Worm (Caenorhabditis elegans) whole organism, dauer: Measurements from ENCODE around the gene pept-2.

Experiments
- unc-62 ChIP-seq: sonication (generic microtip); optimal IDR thresholded peaks from 2 replicates; lab custom pipeline; 2017; ENCODE audit warnings: missing biosample characterization, missing genetic modification reagents, missing genetic modification characterization

Gene pept-2

DNA sequence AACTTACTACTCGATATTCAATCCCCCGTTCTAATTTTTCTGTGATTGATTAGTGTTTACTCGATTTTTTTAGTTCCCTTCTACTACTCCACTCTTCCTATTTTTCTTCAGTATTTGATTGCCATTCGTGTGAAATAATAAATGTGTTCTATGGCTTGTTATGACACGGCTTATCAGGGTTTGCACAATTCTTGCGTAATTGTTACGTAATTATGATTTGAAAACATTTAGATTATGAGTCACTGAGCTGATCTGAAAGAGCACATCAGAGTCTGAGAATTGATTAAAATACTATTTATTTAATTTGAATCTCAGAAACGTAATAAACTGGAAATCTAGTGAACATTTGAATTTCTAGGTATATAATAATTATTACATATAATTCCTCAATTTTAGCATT is 12.9 kb upstream of the pept-2 start:
- TF ChIP-seq unc-62 (GFP tag; lab: Kevin White, UChicago): no peak

DNA sequence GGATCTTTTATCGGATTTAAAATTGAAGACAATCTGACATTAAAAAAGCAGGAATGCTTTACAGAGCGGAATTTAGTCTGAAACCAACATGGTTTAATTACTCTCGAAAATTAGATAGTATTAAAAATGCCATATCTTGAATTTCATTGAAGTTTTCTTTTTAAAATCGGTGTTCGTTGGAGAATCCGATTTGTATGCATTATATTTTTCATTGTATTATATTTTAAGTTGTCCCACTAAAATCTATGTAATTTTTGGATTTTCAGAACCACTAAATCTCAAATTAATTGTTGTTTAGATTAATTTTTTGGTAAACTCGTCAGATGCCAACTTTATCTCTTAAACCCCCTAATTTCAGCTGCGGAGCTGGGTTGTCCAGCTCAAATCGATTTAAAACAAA is 11.9 kb upstream of the pept-2 start:
- TF ChIP-seq unc-62 (GFP tag; lab: Kevin White, UChicago): no peak

DNA sequence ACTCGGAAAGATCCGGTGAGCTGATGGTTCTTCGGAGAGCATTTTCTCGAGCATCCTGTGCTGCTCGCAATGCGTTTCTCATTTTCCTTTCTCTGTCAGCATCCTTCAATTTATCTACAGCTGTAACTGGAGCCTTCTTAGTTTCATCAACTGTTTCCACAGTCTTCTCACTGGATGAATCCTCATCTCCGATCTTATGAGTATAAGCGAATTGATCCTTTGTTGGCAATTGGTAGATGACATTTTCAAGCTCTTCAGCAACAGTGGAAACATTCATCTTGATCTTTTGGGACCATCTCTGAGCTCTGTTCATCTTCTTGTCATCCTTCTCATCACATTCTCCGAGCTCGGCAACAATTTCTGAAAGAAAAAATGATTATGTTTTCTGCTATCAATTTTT is 11.1 kb upstream of the pept-2 start:
- no peak for TF ChIP-seq unc-62 (GFP tag; lab: Kevin White, UChicago)

DNA sequence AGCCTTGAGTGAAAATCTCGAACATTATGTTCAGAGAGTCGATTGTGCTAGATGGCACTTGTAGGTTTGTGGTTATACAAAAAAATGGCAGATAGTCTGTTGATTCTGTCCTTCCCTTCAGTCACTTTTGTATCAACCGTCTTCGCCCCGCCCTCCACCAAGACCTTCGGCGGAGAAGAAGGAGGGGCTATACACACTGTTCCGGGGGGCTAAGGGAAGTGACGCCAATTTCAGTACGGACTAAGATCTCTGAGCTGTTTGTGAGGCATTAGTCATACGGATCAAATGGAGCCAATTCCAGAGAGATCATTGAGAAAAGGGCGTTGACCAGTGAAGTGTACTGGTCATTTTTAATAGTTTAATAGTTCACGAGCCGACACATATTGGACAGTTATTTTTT is 9.9 kb upstream of the pept-2 start, which contains the start of gene swt-3:
Gene swt-3, minus strand, starts transcription at position 101 of the 400 bp plus-strand sequence.
- TF ChIP-seq unc-62 (GFP tag; lab: Kevin White, UChicago): no peak

DNA sequence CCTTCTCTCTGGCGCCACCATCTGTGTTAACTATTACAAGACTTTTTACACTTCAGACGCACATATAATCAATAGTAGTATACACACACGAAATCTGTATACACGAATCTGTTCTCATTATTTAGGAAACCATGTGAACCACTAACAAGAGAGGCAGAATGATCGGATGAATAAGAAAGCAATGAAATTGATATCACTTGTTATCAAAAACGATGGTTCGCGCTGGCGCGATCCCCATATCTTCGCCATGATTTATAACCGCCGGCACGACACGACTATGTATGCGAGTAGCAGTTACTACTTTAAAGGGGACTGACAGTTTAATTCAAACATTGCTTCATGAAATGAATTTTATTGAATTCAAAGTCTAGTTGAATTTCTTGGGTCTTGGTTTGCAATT is 9.1 kb upstream of the pept-2 start:
- no peak for TF ChIP-seq unc-62 (GFP tag; lab: Kevin White, UChicago)

DNA sequence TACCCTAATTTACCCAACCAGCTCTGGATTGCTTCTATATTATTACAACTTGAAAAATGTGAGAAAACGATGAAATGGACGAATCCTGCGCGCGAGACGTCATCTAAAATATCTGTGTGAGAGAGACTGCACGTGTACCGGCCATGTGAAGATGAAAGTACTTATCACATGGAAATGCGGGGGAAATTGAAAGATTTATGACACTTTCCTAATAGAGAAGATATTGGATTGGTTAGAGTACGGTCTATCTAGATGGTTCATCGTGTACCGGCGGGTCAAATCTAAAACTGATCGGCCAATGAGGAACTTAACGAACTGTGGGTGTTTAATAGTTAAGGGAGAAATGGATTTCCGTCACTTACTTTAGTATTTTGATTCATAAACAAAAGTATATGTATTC is 8.4 kb upstream of the pept-2 start:
- TF ChIP-seq unc-62 (GFP tag; lab: Kevin White, UChicago): no peak

DNA sequence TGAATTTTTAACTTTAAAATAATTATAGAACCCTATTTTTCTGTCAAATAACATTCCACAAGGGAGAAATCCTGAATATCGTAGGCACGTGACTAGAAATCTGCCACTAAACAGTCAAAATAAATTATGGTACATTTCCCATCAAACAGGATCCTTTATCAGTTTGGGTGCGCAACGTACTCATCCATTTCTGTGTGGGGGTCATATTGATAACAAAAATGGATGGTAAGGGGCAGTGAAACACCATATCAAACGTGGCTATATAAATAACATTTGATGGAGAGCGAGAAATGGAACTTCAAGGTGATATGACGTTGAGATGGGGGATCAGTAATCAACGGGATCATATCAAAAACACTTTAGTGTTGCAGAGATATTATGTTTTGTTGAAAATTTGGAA is 6.4 kb upstream of the pept-2 start:
- TF ChIP-seq unc-62 (GFP tag; lab: Kevin White, UChicago): no peak

DNA sequence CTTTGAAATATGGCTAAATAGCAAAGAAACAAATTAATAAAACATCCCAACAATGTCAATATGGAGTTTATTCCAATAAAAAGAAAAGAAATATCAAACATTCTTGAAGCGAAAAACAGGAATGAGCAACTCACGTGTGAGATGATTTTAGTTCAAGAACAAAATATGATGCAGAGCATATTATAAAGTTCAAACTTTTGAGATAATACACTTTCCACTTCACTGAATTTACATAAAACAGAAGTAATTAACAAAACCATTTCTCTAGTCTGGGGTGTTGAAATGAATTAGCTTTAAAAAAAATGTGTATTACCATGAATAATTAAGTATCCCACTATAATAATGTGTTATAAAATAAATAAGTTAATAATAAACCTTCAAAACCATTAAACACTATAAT is 3.7 kb upstream of the pept-2 start, which contains the start of gene srd-7:
Gene srd-7, minus strand, starts transcription at position 101 of the 400 bp plus-strand sequence.
- no peak for TF ChIP-seq unc-62 (GFP tag; lab: Kevin White, UChicago)

DNA sequence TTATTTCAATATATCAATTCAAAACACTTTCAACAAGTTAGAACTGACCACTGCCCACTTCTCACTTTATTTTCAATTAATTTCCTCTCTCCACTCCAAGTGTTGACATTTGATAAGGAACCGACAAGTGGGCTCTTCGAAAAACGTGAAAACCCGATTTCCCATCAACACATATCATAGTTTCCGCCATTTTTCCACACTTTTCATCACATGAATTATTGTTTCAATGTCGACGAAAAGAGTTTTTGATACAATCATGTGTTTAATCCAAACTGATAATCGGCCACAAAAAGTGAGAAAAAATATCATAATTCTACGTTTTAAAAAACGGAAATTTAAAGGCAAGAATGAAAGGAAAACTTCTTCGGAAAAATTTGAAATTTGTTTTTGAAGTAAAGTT is 5.2 kb downstream of the pept-2 start:
- no peak for TF ChIP-seq unc-62 (GFP tag; lab: Kevin White, UChicago)

DNA sequence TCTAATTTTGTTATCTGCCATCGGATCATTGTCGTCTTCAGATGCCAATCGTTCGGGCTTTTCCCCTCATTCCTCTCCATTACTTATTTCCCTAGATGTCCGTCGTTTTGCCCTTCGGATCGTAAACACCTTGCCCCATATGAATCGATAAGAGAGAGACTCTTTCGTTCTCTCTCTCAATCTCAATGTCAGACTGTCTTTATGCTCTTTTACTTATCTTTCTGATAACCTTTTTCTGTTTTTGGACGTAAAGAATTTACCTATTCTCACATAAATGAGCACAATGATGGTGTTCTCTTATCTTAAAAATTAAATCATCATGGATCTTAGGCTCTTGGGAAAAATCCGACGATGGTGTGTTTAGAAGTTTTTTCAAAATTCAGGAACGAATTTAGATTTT is 6.3 kb downstream of the pept-2 start:
- TF ChIP-seq unc-62 (GFP tag; lab: Kevin White, UChicago): no peak

DNA sequence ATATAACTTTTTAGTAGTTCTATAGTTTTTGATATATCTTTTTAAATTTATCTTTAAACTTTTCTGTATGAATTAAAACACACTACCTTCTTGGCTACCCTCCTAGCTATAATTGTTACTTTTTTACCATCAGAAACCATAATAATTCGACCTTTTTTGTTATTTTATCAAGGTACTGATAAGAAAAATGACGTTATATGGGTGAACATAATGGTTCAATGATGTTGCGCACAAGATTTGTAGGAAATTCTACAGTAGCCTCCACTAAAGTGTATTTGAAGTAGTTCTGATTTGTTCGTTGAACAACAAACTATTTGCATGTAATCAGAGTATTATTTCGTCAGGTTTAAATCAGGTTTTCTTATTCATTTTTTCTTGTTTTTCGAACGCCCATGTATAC is 8.2 kb downstream of the pept-2 start:
- no peak for TF ChIP-seq unc-62 (GFP tag; lab: Kevin White, UChicago)

DNA sequence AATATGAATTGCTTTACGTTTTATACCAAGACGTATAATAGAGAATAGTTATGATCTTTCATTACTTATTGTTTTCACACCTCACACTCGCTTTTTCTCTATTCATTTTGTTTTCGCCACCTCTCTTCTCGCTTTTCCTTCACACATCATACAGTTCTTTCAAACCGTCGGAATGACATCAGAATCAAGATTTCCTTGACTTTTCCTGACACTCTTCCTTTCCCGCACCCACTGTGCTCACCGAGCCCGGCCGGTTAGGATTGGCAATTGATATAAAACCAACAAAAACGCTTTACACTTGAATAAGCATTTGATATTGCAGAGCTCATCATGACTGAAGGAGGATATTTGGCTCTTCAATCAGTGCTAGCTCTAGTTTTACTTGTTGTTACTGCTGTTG is 8.9 kb downstream of the pept-2 start, which contains the start of gene zipt-2.1:
Gene zipt-2.1, plus strand, starts transcription at position 301 of the 400 bp plus-strand sequence.
- no peak for TF ChIP-seq unc-62 (GFP tag; lab: Kevin White, UChicago)

DNA sequence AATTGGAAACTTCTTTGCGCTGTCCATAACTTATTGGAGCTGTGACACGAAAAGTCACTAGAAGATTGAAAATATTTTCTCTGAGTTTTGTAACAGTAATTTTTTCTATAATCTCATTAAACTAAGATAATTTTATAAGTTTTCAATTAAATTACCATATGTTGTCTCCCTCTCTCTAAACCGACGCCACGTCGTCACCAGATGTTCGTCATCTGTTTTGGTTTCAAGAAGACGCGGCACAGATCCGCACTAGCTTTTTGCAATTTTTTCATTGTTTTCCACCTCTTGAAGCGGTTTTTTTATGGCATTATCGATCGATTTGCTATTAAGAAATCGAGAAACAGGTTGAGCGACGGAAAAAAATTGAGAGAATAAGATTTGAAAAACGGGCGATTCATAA is 13.5 kb downstream of the pept-2 start:
- no peak for TF ChIP-seq unc-62 (GFP tag; lab: Kevin White, UChicago)

DNA sequence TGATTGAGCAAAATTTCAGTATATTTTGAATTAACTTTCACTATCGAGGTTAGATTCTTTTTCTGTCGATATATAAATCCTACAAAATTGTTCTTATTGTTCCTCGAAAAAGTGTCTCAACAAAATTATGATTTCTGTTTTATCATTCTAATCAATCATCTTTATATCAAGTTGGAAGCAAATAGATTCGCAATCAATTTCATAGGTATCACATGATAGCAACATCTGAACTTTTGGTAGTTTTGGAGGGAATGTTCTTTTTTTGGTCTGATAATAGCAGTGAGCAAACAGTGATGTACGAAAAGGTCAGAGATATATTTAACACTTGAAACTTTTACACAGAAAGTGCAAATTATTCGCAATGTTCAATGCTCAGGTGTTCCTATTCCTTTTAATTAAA is 20.4 kb downstream of the pept-2 start:
- TF ChIP-seq unc-62 (GFP tag; lab: Kevin White, UChicago): no peak

DNA sequence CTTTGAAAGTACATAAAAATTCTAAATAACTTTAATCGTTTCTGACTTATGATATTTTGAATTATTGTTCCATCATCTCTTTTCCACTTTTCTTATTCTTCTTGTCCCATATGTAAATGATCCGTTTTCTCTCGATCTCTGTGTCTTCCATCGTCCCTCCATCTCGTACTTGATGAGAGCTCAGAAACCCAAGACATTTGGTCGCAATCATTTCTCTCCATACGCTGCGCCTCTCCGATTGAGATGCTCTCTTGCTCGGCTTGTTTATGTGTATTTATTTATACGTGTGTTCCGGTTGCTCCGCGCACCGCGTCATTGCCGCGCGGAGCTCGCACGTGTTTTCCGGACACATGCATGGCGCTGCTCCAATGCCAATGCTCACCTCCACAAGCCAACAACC is 20.9 kb downstream of the pept-2 start:
- no peak for TF ChIP-seq unc-62 (GFP tag; lab: Kevin White, UChicago)

DNA sequence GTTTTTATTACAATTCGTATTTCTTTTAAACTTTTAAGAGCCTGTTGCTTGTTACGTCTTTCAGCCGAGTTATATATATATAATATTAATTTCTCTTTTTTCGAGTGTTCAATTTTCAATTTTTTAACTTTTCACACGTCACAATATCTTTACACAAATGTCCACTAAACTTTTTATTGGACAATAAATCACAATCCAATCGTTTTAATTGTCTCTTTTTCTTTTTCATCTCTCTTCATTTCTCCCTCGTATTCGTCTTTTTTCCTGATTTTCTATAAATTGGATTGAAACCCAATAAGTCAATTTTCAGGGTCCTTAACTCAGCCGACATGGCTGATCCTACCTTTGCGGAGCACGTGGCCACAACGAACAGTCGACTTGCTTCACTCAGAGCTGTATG is 21.6 kb downstream of the pept-2 start, which contains the start of gene miz-1:
Gene miz-1, plus strand, starts transcription at position 301 of the 400 bp plus-strand sequence.
- no peak for TF ChIP-seq unc-62 (GFP tag; lab: Kevin White, UChicago)

DNA sequence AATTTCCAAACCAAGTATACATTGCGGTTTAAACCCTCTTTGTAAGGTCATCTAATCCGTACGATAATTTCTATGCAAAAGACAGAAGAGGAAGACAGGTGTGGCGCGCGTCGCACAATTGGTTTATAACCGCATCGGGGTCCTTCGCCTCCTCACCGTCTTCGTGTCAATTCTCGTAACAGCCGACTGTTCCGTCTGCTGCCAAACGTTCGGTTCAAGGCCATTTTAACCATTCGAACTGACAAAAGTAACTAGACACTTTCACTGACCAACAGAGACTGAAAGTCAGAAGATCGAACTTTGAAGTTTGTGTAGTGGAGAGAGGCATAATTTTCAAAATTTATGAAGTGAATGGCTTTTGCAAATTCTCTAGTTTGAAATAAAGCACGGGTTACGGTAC is 25.5 kb downstream of the pept-2 start:
- TF ChIP-seq unc-62 (GFP tag; lab: Kevin White, UChicago): no peak

DNA sequence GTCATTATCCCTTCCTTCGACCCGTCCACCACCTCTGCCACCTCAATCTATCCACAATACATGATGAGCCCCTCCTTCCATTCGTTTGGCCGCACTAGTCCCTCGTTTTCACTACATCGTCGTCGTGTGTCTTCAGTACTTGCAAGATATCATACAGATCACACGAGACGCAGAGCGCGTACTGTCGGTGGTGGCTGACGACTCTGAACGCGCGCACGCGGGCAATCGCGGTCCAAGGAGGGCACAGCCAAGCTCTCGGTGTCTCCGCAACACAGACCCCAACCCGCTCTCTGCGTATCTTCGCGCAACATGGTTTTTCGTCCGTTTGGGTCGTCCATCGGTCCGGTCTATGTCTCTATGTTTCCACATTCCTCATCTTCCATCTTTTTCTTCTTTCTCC is 26.6 kb downstream of the pept-2 start:
- no peak for TF ChIP-seq unc-62 (GFP tag; lab: Kevin White, UChicago)
